Fruit fly (Drosophila melanogaster): Measurements from ENCODE around the gene CG32313.

CG32313 gene

DNA sequence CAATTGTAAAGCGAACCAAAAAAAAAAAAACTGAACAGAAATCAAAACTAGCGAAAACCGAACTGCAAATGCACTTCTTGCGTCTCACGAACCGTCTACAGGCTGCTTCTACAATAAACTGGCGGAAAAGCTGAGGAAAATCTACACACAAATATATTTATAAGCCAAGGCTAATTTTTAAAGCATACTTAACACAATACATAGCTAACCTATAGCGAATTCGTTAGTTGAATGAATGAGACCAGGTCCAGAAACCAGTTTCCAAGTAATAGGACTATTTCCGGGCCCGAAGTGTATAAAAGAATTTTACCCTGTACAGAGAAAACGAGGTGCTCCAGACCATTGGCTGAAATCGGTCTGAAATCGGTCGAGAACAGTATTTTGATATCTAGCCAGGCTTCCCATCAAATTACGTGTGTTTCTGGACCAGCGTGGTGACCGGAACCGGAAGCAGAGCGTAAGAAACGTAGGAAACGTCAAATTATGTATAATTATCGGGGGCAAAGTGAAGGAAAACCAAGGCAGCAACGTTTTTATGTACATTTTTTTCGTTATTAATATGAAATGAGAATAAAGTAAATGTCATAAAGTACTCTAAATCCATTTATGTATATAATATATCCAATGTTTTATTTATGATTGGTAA lies 30.3 kb upstream of the CG32313 start:
- TF ChIP-seq noc (tag; optimal IDR thresholded peaks at IDR 0.05), result no peak

DNA sequence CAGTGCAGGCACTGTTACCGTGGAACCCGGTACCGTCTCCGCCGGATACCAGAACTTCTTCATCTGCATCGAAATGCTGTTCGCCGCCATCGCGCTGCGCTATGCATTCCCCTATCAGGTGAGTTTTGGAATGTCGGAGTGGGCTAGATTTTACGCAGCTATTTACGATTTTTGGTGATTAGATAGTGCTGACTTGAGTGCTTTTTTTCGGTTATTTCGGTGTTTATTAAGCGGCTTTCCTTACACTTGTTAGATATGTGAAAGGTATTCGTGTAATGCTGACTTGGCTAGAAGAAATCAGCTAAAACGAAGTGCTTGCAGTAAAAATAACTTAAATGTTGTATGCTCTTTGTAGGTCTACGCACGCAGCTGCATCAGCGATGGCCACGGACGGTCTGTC lies 27.6 kb upstream of the CG32313 start:
- no peak for TF ChIP-seq noc (tag; optimal IDR thresholded peaks at IDR 0.05)

DNA sequence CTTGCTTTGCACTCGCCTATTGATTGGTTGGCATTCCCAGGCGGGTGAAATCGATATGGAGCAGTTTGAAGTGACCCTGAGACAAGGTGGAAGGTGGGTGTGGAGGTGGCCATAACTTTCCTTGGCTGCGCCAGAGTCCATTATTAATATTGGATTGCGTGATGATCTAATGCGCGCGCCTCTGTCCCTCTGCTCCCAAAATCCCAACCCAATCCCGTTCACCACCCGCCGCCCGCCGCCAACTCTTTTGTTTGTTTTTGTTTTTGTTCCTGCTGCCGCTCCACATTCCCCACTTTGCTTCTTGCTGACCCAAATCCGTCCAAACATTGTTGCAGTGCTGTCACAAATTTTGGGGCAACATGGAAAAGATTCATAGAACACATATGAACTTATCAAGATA lies 25.5 kb upstream of the CG32313 start:
- no peak for TF ChIP-seq noc (tag; optimal IDR thresholded peaks at IDR 0.05)

DNA sequence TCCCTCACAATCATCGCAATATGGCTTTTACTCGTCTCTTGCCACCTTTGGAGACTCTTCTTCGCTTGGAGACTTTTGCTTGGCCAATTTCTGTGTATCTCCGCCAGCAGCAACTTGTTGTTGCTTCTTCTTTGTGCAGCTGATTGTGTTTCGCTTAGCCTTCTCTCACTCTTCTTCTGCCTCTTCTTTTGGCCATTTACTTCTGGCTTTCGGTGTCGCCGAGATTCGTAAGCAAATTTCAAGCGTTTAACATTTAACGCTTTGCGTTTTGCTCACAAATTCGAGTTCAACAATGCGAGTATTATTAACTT lies 24.4 kb upstream of the CG32313 start:
- no peak for TF ChIP-seq noc (tag; optimal IDR thresholded peaks at IDR 0.05)

dm6 chr3L:1569162-1569965 lies 23.8 kb upstream of the CG32313 start, which contains the start of gene Tmep:
TSS of gene Tmep (plus strand) at chr3L:1569181.
- peak; percentile 8 for TF ChIP-seq noc (tag; optimal IDR thresholded peaks at IDR 0.05)

dm6 chr3L:1568225-1569161 lies 22.9 kb upstream of the CG32313 start, which contains the start of gene CG7879:
TSS of gene CG7879 (minus strand) at chr3L:1568608.
- TF ChIP-seq noc (tag; optimal IDR thresholded peaks at IDR 0.05), result no peak

dm6 chr3L:1565092-1565491 lies 19.5 kb upstream of the CG32313 start, which contains the start of gene CG12003:
TSS of gene CG12003 (plus strand) at chr3L:1565392.
- no peak for TF ChIP-seq noc (tag; optimal IDR thresholded peaks at IDR 0.05)

DNA sequence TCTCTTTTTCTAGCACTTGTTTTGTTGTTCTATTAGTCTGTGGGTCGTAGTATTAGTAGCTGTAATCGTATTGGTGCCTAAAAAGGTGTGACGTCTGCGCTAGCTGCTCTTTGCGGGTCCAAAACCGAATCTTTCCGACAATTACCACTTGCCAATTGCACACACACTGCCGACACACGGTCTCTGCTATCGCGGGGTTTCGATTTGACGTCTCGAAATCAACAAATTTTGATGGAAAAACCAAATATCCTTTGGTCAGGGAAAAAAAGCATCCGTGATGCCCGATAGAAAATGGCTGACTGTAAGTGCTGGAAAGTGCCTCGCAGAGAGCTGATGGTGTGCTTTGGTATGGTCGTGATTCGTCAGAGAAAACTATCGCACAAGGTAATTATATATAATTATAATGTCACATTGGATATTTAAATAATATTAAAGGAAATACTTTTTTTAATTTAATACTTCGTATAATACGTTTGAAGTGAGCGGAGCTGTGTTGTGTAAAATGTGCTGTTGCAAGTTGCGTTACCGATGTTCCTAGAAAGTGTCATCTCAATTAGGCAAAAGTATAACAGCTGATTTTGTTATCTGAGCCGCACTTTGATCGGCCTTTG lies 12.7 kb upstream of the CG32313 start, which contains the start of the genes Pex10 and CG12099:
TSS of gene Pex10 (plus strand) at position 51 of the 611 bp plus-strand sequence.
TSS of gene CG12099 (minus strand) at position 307 of the 611 bp plus-strand sequence.
- TF ChIP-seq noc (tag; optimal IDR thresholded peaks at IDR 0.05), result peak; percentile 90

DNA sequence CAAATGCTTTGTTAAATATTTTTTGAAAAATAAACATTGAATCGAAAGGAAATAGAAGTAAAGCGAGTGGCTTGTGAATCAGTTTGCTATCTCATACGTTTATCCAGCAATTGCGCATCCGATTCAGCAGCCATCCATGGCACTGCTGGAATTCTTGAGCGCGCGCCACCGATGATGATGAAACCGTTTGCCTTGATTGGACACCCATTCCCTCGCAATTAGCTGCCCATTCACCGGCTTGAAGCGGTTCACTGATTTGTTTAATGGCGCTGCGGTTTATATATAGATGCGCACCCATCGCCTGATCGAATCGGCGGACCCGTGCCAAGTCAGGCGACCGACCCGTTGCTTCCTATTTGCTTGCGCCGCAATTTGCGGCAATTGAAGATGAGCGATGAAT lies 7.7 kb upstream of the CG32313 start, which contains the start of gene Pcyt2:
TSS of gene Pcyt2 (plus strand) at position 301 of the 400 bp plus-strand sequence.
- no peak for TF ChIP-seq noc (tag; optimal IDR thresholded peaks at IDR 0.05)

DNA sequence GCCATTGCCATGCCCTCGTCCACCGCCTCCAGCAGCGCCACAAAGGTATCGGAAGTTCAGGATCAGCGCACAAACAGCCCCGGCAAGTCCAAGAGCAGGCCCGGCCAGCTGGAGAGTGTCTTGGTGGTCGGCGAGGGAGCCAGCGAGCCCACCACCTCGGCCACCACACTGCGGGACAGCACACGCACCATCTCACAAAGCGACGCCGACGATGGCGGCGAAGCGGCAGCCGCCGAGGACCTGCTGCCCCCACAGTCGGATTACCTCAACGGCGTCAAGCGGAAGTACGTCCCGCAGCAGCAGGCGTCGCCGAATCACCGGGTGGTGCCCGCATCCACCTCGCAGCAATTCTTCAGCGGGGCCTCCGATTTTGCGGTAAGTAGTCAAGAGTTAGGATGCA lies 5.4 kb upstream of the CG32313 start:
- TF ChIP-seq noc (tag; optimal IDR thresholded peaks at IDR 0.05), result no peak

- no peak for TF ChIP-seq noc (tag; optimal IDR thresholded peaks at IDR 0.05)
These were observed 4.1 kb upstream of the CG32313 start for dm6 chr3L:1549634-1550071.

DNA sequence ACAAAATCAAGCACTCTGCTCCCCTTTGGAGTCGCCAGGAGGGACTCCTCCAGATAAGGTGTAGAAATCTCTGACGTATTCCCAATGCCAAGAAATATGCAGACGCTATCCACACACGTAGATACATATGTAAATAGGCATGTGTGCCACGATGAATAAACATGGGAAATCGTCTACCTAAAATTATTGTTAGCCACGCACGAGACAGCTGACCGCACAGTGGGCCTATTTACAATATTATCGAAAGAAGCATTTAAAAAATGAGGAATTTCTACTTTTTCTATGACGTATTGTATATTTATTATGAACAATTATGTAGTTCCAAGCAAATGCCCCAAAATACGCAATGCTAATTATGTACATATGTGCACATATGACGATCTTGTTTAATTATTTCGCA lies 3.6 kb upstream of the CG32313 start:
- TF ChIP-seq noc (tag; optimal IDR thresholded peaks at IDR 0.05), result no peak

DNA sequence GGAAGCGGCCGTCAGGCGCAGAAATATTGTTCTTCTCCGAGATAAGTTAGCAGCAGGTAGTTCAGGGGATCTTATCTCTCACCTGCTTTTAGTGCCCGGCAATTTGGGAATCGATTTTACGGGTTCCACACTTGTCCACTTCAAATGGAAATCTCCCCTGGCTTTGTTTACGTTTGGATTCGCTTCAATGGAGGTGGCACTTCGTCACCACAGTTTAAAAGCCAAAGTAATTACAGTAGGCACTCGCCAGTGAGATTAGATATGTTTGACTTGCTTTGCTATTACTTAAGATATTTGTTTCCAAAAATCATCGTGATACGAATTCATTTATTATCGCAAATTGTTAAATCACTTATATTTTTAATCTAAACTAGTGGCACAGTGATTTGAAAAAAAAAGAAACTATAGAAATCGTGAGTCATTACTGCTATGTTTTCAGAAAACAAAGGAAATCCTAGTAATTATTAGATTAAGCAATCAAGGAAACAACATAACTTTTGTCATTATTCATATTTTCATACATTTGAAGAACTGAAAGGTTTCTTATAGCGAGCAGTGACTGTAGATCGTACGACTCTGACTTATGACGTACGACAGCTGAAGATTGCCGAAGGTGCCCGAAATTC lies 2.9 kb upstream of the CG32313 start:
- peak; percentile 95 for TF ChIP-seq noc (tag; optimal IDR thresholded peaks at IDR 0.05)

DNA sequence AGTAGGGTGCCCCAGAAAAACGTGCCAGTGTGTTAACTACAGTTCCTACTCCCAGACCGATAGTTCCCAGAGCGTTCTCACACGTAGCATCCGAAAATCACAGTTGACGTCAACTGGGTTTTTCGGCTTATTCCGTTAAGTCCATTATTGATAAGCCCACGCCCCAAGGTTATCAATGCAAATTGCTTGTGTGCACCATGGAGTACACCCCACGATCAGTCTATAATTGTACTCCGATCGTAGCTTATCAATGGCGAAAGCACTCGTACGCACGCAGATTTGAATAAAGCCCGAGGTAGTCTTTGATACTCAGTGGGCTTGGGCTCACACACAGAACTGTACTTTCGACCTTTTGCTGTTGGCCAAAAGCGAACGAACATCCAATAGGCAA lies 1.6 kb upstream of the CG32313 start:
- no peak for TF ChIP-seq noc (tag; optimal IDR thresholded peaks at IDR 0.05)

Data from whole organism, larva.